Fruit fly (Drosophila melanogaster) whole organism, embryonic: ENCODE data around the gene CG31740.

Experiments used
- Adf1 ChIP-seq: fragments of 200-800 bp; sonication (Bioruptor generic); IDR thresholded peaks from 2 replicates; pipeline ENCODE4 v1.3.6; 2022; ENCODE audit warnings: missing biosample characterization, missing genetic modification characterization
- Asciz ChIP-seq: fragments of 200-800 bp; sonication (Bioruptor generic); optimal IDR thresholded peaks from 2 replicates; lab custom pipeline; 2017; ENCODE audit warnings: missing biosample characterization, mild to moderate bottlenecking, missing genetic modification characterization, missing genetic modification reagents
- C15 ChIP-seq: fragments of 200-800 bp; sonication (Bioruptor generic); IDR thresholded peaks from 3 replicates; pipeline ENCODE4 v1.3.6; 2022; ENCODE audit warnings: missing biosample characterization, missing genetic modification characterization
- CG10959 ChIP-seq: fragments of 200-800 bp; sonication (Bioruptor generic); IDR thresholded peaks from 2 replicates; pipeline ENCODE4 v1.3.6; 2022; ENCODE audit warnings: missing biosample characterization, missing genetic modification characterization
- CG11085 ChIP-seq: fragments of 200-800 bp; sonication (Bioruptor generic); IDR thresholded peaks from 2 replicates; pipeline ENCODE4 v1.3.6; 2022; ENCODE audit warnings: missing biosample characterization, missing genetic modification characterization
- CG12744 ChIP-seq: fragments of 200-800 bp; sonication (Bioruptor generic); optimal IDR thresholded peaks from 2 replicates; lab custom pipeline; 2016; ENCODE audit warnings: missing biosample characterization, missing genetic modification characterization
- CG13424 ChIP-seq: fragments of 200-800 bp; sonication (Bioruptor generic); optimal IDR thresholded peaks from 2 replicates; lab custom pipeline; 2019; ENCODE audit warnings: missing biosample characterization, mild to moderate bottlenecking, missing genetic modification characterization, moderate library complexity
- CG1602 ChIP-seq: fragments of 200-800 bp; sonication (Bioruptor generic); optimal IDR thresholded peaks from 3 replicates; lab custom pipeline; 2016; ENCODE audit warnings: missing biosample characterization, missing genetic modification characterization
- CG17359 ChIP-seq: fragments of 200-800 bp; sonication (Bioruptor generic); optimal IDR thresholded peaks from 3 replicates; lab custom pipeline; 2018; ENCODE audit warnings: missing biosample characterization, mild to moderate bottlenecking, missing genetic modification characterization, moderate library complexity
- CG2889 ChIP-seq: fragments of 200-800 bp; sonication (Bioruptor generic); IDR thresholded peaks from 3 replicates; pipeline ENCODE4 v1.3.6; 2022; ENCODE audit warnings: missing biosample characterization, missing genetic modification characterization
- CG3281 ChIP-seq: fragments of 200-800 bp; sonication (Bioruptor generic); optimal IDR thresholded peaks from 3 replicates; lab custom pipeline; 2017; ENCODE audit warnings: missing biosample characterization, mild to moderate bottlenecking, missing genetic modification characterization
- CG34224 ChIP-seq: fragments of 200-800 bp; sonication (Bioruptor generic); IDR thresholded peaks from 3 replicates; pipeline ENCODE4 v1.3.6; 2022; ENCODE audit warnings: missing biosample characterization, missing genetic modification characterization; ENCODE audit not compliant: partially characterized antibody
- CG3995 ChIP-seq: fragments of 200-800 bp; sonication (Bioruptor generic); optimal IDR thresholded peaks from 3 replicates; lab custom pipeline; 2016; ENCODE audit warnings: missing biosample characterization, missing genetic modification characterization
- CG4707 ChIP-seq: fragments of 200-800 bp; sonication (Bioruptor generic); optimal IDR thresholded peaks from 2 replicates; lab custom pipeline; 2018; ENCODE audit warnings: missing biosample characterization, mild to moderate bottlenecking, missing genetic modification characterization, moderate library complexity
- CG4730 ChIP-seq: fragments of 200-800 bp; sonication (Bioruptor generic); IDR thresholded peaks from 2 replicates; pipeline ENCODE4 v1.3.6; 2022; ENCODE audit warnings: missing biosample characterization, missing genetic modification characterization
- CG4820 ChIP-seq: fragments of 200-800 bp; sonication (Bioruptor generic); optimal IDR thresholded peaks from 3 replicates; lab custom pipeline; 2016; ENCODE audit warnings: missing biosample characterization, missing genetic modification characterization
- CG6272 ChIP-seq: fragments of 200-800 bp; sonication (Bioruptor generic); IDR thresholded peaks from 2 replicates; pipeline ENCODE4 v1.3.6; 2022; ENCODE audit warnings: missing biosample characterization, missing genetic modification characterization
- CG7271 ChIP-seq: fragments of 200-800 bp; sonication (Bioruptor generic); optimal IDR thresholded peaks from 2 replicates; lab custom pipeline; 2018; ENCODE audit warnings: missing biosample characterization, mild to moderate bottlenecking, missing genetic modification characterization, moderate library complexity
- CG7963 ChIP-seq: fragments of 200-800 bp; sonication (Bioruptor generic); IDR thresholded peaks from 3 replicates; pipeline ENCODE4 v1.3.6; 2022; ENCODE audit warnings: missing biosample characterization, missing genetic modification characterization; ENCODE audit not compliant: partially characterized antibody
- CG8388 ChIP-seq: fragments of 200-800 bp; sonication (Bioruptor generic); optimal IDR thresholded peaks from 2 replicates; lab custom pipeline; 2019; ENCODE audit warnings: missing biosample characterization, mild to moderate bottlenecking, missing genetic modification characterization, moderate library complexity
- CTCF ChIP-seq: fragments of 200-800 bp; sonication (Bioruptor generic); optimal IDR thresholded peaks from 2 replicates; lab custom pipeline; 2017; ENCODE audit warnings: missing biosample characterization, mild to moderate bottlenecking, missing genetic modification characterization, moderate library complexity
- CoRest ChIP-seq: fragments of 200-800 bp; sonication (Bioruptor generic); optimal IDR thresholded peaks from 3 replicates; lab custom pipeline; 2018; ENCODE audit warnings: missing biosample characterization, mild to moderate bottlenecking, missing genetic modification characterization, moderate library complexity
- Dbx ChIP-seq: fragments of 200-800 bp; sonication (Bioruptor generic); IDR thresholded peaks from 3 replicates; pipeline ENCODE4 v1.3.6; 2022; ENCODE audit warnings: missing biosample characterization, missing genetic modification characterization
- Dref ChIP-seq: fragments of 200-800 bp; sonication (Bioruptor generic); IDR thresholded peaks from 2 replicates; pipeline ENCODE4 v1.3.6; 2022; ENCODE audit warnings: missing biosample characterization, missing genetic modification characterization
- Ets65A ChIP-seq: fragments of 200-800 bp; sonication (Bioruptor generic); peaks from one replicate; lab custom pipeline; 2016; ENCODE audit warnings: missing biosample characterization, missing genetic modification characterization
- Ets97D ChIP-seq: fragments of 200-800 bp; sonication (Bioruptor generic); optimal IDR thresholded peaks from 3 replicates; lab custom pipeline; 2016; ENCODE audit warnings: missing biosample characterization, missing genetic modification characterization
- HLH4C ChIP-seq: fragments of 200-800 bp; sonication (Bioruptor generic); IDR thresholded peaks from 3 replicates; pipeline ENCODE4 v1.3.6; 2022; ENCODE audit warnings: missing biosample characterization, missing genetic modification characterization; ENCODE audit not compliant: partially characterized antibody
- Myb ChIP-seq: fragments of 200-800 bp; sonication (Bioruptor generic); optimal IDR thresholded peaks from 2 replicates; lab custom pipeline; 2016; ENCODE audit warnings: missing biosample characterization, missing genetic modification characterization
- Rx ChIP-seq: fragments of 200-800 bp; sonication (Bioruptor generic); IDR thresholded peaks from 2 replicates; pipeline ENCODE4 v1.3.6; 2022; ENCODE audit warnings: missing biosample characterization, missing genetic modification characterization
- Side ChIP-seq: fragments of 200-800 bp; sonication (Bioruptor generic); optimal IDR thresholded peaks from 2 replicates; lab custom pipeline; 2016; ENCODE audit warnings: missing biosample characterization, missing genetic modification characterization
- Sox100B ChIP-seq: fragments of 200-800 bp; sonication (Bioruptor generic); optimal IDR thresholded peaks from 3 replicates; lab custom pipeline; 2018; ENCODE audit warnings: missing biosample characterization, mild to moderate bottlenecking, missing genetic modification characterization
- Tbp ChIP-seq: fragments of >200 bp; optimal IDR thresholded peaks from 2 replicates; lab custom pipeline; 2018; ENCODE audit warnings: missing biosample characterization, missing genetic modification characterization
- abd-A ChIP-seq: fragments of 200-800 bp; sonication (Bioruptor generic); optimal IDR thresholded peaks from 3 replicates; lab custom pipeline; 2019; ENCODE audit warnings: missing biosample characterization, mild to moderate bottlenecking, missing genetic modification characterization, moderate library complexity
- ara ChIP-seq: fragments of 200-800 bp; sonication (Bioruptor generic); IDR thresholded peaks from 2 replicates; pipeline ENCODE4 v1.3.6; 2022; ENCODE audit warnings: missing biosample characterization, missing genetic modification characterization
- btn ChIP-seq: fragments of 200-800 bp; sonication (Bioruptor generic); optimal IDR thresholded peaks from 2 replicates; lab custom pipeline; 2016; ENCODE audit warnings: missing biosample characterization, missing genetic modification characterization
- chm ChIP-seq: fragments of 200-800 bp; sonication (Bioruptor generic); IDR thresholded peaks from 2 replicates; pipeline ENCODE4 v1.3.6; 2022; ENCODE audit warnings: missing biosample characterization, missing genetic modification characterization
- chn ChIP-seq: fragments of 200-800 bp; sonication (Bioruptor generic); optimal IDR thresholded peaks from 2 replicates; lab custom pipeline; 2016; ENCODE audit warnings: missing biosample characterization, missing genetic modification characterization
- dpn ChIP-seq, 2 experiments: fragments of 200-800 bp; sonication (Bioruptor generic); optimal IDR thresholded peaks; 3 replicates each; lab custom pipeline; 2016; ENCODE audit warnings: missing biosample characterization in 2 of 2, missing genetic modification characterization in 2 of 2
- gce ChIP-seq: fragments of 200-800 bp; sonication (Bioruptor generic); IDR thresholded peaks from 3 replicates; pipeline ENCODE4 v1.3.6; 2022; ENCODE audit warnings: missing biosample characterization, missing genetic modification characterization
- hth ChIP-seq: fragments of >200 bp; optimal IDR thresholded peaks from 2 replicates; lab custom pipeline; 2017; ENCODE audit warnings: inconsistent platforms
- luna ChIP-seq: fragments of 200-800 bp; sonication (Bioruptor generic); optimal IDR thresholded peaks from 2 replicates; lab custom pipeline; 2016; ENCODE audit warnings: missing biosample characterization, missing genetic modification characterization
- maf-S ChIP-seq: fragments of 200-800 bp; sonication (Bioruptor generic); optimal IDR thresholded peaks from 2 replicates; lab custom pipeline; 2016; ENCODE audit warnings: missing biosample characterization, missing genetic modification characterization
- p53 ChIP-seq: fragments of 200-800 bp; sonication (Bioruptor generic); optimal IDR thresholded peaks from 2 replicates; lab custom pipeline; 2016; ENCODE audit warnings: missing biosample characterization, missing genetic modification characterization
- repo ChIP-seq: fragments of 200-800 bp; sonication (Bioruptor generic); optimal IDR thresholded peaks from 2 replicates; lab custom pipeline; 2016; ENCODE audit warnings: missing biosample characterization, missing genetic modification characterization
- sc ChIP-seq, 3 experiments: fragments of >200 bp in 2 of 3; fragments of 200-800 bp in 1 of 3; sonication (Bioruptor generic) in 1 of 3; optimal IDR thresholded peaks; 2 replicates in 2 of 3; 3 replicates in 1 of 3; lab custom pipeline; 2017; ENCODE audit warnings: mild to moderate bottlenecking in 1 of 3, missing biosample characterization in 1 of 3, missing genetic modification characterization in 1 of 3, missing genetic modification reagents in 1 of 3
- shn ChIP-seq: fragments of 200-800 bp; sonication (Bioruptor generic); optimal IDR thresholded peaks from 3 replicates; lab custom pipeline; 2016; ENCODE audit warnings: missing biosample characterization, missing genetic modification characterization
- sima ChIP-seq: fragments of 200-800 bp; sonication (Bioruptor generic); optimal IDR thresholded peaks from 2 replicates; lab custom pipeline; 2016; ENCODE audit warnings: missing biosample characterization, missing genetic modification characterization
- ssp ChIP-seq: fragments of 200-800 bp; sonication (Bioruptor generic); IDR thresholded peaks from 2 replicates; pipeline ENCODE4 v1.3.6; 2022; ENCODE audit warnings: missing biosample characterization, missing genetic modification characterization
- tgo ChIP-seq: fragments of 200-800 bp; sonication (Bioruptor generic); IDR thresholded peaks from 3 replicates; pipeline ENCODE4 v1.3.6; 2022; ENCODE audit warnings: missing biosample characterization, missing genetic modification characterization
- tin ChIP-seq: fragments of 200-800 bp; sonication (Bioruptor generic); optimal IDR thresholded peaks from 3 replicates; lab custom pipeline; 2016; ENCODE audit warnings: missing biosample characterization, missing genetic modification characterization
- usp ChIP-seq: fragments of >200 bp; optimal IDR thresholded peaks from 2 replicates; lab custom pipeline; 2017; ENCODE audit warnings: missing biosample characterization, missing genetic modification characterization
- zen ChIP-seq: fragments of 200-800 bp; sonication (Bioruptor generic); optimal IDR thresholded peaks from 3 replicates; lab custom pipeline; 2018; ENCODE audit warnings: missing biosample characterization, mild to moderate bottlenecking, missing genetic modification characterization, moderate library complexity

CG31740 gene

DNA sequence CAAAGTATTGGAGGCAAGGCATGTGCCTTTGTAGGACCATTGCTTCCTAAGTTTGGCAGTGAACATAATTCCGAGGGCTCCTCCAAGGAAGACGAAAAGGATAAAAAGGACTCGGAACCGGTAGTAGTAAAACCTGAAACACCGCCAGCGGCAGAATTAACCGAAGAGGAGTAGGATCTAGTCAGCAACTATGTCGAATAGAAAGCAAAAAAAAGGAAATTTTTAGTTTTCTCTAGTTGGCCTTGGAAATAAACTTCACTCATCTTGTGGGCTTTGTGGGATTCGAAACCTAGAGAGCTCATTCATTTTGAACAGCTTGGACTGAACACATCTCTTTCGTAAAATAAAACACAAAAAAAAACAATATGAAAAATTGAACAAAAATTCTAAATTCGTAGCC lies at the start of gene CG31740:
Gene CG31740 (plus strand): TSS at position 301 of the 400 bp plus-strand sequence.
- TF ChIP-seq CG34224 (GFP tag; lab: Robert Waterston, UW), result no peak
- no peak for TF ChIP-seq shn (GFP tag; lab: Kevin White, UChicago)
- no peak for TF ChIP-seq CoRest (tag; lab: Kevin White, UChicago)
- TF ChIP-seq Sox100B (GFP tag; lab: Kevin White, UChicago), result no peak
- no peak for TF ChIP-seq maf-S
- no peak for TF ChIP-seq CG13424 (tag; lab: Kevin White, UChicago)
- no peak for TF ChIP-seq hth
- TF ChIP-seq usp (GFP tag; lab: Kevin White, UChicago), result no peak
- TF ChIP-seq p53 (GFP tag; lab: Kevin White, UChicago), result no peak
- no peak for TF ChIP-seq chn (GFP tag; lab: Kevin White, UChicago)
- TF ChIP-seq tin, result no peak
- TF ChIP-seq gce, result no peak
- no peak for TF ChIP-seq sima (GFP tag; lab: Kevin White, UChicago)
- TF ChIP-seq CG7963 (GFP tag; lab: Robert Waterston, UW), result no peak
- TF ChIP-seq btn (GFP tag; lab: Kevin White, UChicago), result no peak
- no peak for TF ChIP-seq CG8388 (GFP tag; lab: Kevin White, UChicago)
- no peak for TF ChIP-seq sc (optimal IDR thresholded peaks at IDR 0.05; lab: Kevin White, UChicago)
- no peak for TF ChIP-seq sc (GFP tag; optimal IDR thresholded peaks at IDR 0.05; lab: Kevin White, UChicago)
- no peak for TF ChIP-seq Adf1

DNA sequence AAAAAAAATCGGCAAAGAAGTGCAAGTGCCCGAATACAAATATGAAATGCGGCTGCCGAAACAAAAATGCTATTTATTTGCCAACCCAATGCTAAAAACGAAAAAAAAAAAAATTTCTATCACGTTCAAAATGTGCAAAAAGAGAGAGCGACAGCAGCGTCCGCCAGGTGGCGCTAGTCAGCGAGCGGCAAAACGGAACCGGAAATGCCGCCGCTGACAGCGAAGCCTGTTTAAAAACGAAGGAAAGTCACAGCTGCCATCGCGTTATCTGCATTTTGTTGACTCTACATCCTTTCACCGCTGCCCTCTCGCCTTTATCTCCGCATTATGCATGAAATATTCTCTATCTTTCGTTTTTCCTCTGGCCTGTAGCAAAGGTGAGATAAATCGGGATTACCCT lies 48.5 kb upstream of the CG31740 start:
- no peak for TF ChIP-seq CG3995 (GFP tag; lab: Kevin White, UChicago)
- TF ChIP-seq Asciz, result no peak
- no peak for TF ChIP-seq Dbx (GFP tag; lab: Robert Waterston, UW)
- TF ChIP-seq CG2889 (GFP tag; lab: Robert Waterston, UW), result 0 out of 3 replicates have a peak, but pooled peaks have one; percentile 37
- TF ChIP-seq luna, result no peak
- no peak for TF ChIP-seq Myb (GFP tag; lab: Kevin White, UChicago)
- TF ChIP-seq CG4820 (GFP tag; lab: Kevin White, UChicago), result no peak
- no peak for TF ChIP-seq CG3281 (GFP tag; lab: Kevin White, UChicago)
- no peak for TF ChIP-seq repo (GFP tag; lab: Kevin White, UChicago)
- 0 out of 2 replicates have a peak, but pooled peaks have one; percentile 23 for TF ChIP-seq Rx (GFP tag; lab: Robert Waterston, UW)
- TF ChIP-seq abd-A (tag; lab: Kevin White, UChicago), result no peak
- TF ChIP-seq CG1602 (GFP tag; lab: Kevin White, UChicago), result no peak
- TF ChIP-seq Dref, result no peak
- TF ChIP-seq CG4730, result no peak
- peak; percentile 83 for TF ChIP-seq CTCF (GFP tag; lab: Kevin White, UChicago)
- TF ChIP-seq CG17359 (tag; lab: Kevin White, UChicago), result no peak
- no peak for TF ChIP-seq chm
- TF ChIP-seq HLH4C (GFP tag; lab: Robert Waterston, UW), result no peak
- TF ChIP-seq CG10959 (GFP tag; lab: Robert Waterston, UW), result peak; percentile 32; the same call in 1 of the 2 replicates
- peak; percentile 79 for TF ChIP-seq CG7271 (tag; lab: Kevin White, UChicago)
- no peak for TF ChIP-seq C15 (GFP tag; lab: Robert Waterston, UW)
- no peak for TF ChIP-seq Tbp (GFP tag; lab: Kevin White, UChicago)
- TF ChIP-seq zen (tag; lab: Kevin White, UChicago), result peak; percentile 3
- TF ChIP-seq Ets65A (GFP tag; lab: Kevin White, UChicago), result peak; percentile 76
- no peak for TF ChIP-seq CG4707
- no peak for TF ChIP-seq CG12744 (GFP tag; lab: Kevin White, UChicago)
- peak; percentile 69 for TF ChIP-seq Ets97D (GFP tag; lab: Kevin White, UChicago)
- no peak for TF ChIP-seq Side
- 0 out of 2 replicates have a peak, but pooled peaks have one; percentile 17 for TF ChIP-seq CG6272 (GFP tag; lab: Robert Waterston, UW)
- TF ChIP-seq ssp (GFP tag; lab: Robert Waterston, UW), result no peak
- TF ChIP-seq tgo (GFP tag; lab: Robert Waterston, UW), result no peak
- TF ChIP-seq CG11085, result no peak
- no peak for TF ChIP-seq ara (GFP tag; lab: Robert Waterston, UW)
- TF ChIP-seq dpn (GFP tag; optimal IDR thresholded peaks at IDR 0.05; lab: Kevin White, UChicago), result no peak
